Fruit fly (Drosophila melanogaster): ENCODE data around the gene CG8607.

Gene CG8607

DNA sequence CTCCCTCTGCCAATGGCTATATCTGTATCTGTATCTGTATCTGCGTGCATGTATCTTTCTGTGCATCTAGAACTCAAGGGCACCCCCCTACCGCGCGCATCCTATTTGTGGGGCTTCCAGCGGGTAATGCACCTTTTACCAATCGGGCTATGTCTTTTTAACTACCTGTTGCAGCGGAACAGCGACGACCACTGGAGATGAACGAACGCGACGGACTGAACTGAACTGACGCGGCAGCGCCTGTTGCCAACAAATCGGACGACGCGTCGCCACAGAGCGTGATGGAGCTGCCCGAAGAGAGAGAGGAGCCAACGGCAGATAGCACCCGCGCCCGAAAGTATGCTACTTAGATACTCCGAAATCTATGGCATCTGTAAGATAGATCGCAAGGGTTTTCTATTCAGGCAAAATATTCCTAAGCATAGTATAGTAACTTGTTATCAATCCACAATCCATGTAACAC lies 25.1 kb downstream of the CG8607 start, which contains the start of gene Cln7 (continued):
- TF ChIP-seq CG10147 (GFP tag; optimal IDR thresholded peaks at IDR 0.05): peak; percentile 42
- TF ChIP-seq CG1602 (GFP tag; optimal IDR thresholded peaks at IDR 0.05): no peak
- TF ChIP-seq Gsc (GFP tag; IDR thresholded peaks at IDR 0.05): no peak
- peak; percentile 5 for TF ChIP-seq CG2116 (GFP tag; optimal IDR thresholded peaks at IDR 0.05)
- TF ChIP-seq CG9609 (GFP tag; optimal IDR thresholded peaks at IDR 0.05): no peak
- no peak for TF ChIP-seq ash1 (GFP tag; optimal IDR thresholded peaks at IDR 0.05)
- TF ChIP-seq mam (GFP tag; optimal IDR thresholded peaks at IDR 0.05): no peak
- peak; percentile 44; the same call in 1 of the 2 replicates for TF ChIP-seq amos (GFP tag; IDR thresholded peaks at IDR 0.05; ENCODE audit: partially characterized antibody)
- no peak for TF ChIP-seq CG4404 (GFP tag; IDR thresholded peaks at IDR 0.05)
- peak; percentile 55 for TF ChIP-seq onecut (GFP tag; IDR thresholded peaks at IDR 0.05)
- TF ChIP-seq CG12942 (GFP tag; optimal IDR thresholded peaks at IDR 0.05): no peak
- TF ChIP-seq CG33557 (GFP tag; optimal IDR thresholded peaks at IDR 0.05): no peak
- TF ChIP-seq unc-4 (GFP tag; IDR thresholded peaks at IDR 0.05; ENCODE audit: partially characterized antibody): peak; percentile 44
- TF ChIP-seq bbx (GFP tag; IDR thresholded peaks at IDR 0.05; ENCODE audit: partially characterized antibody): peak; percentile 62
- peak; percentile 11 for TF ChIP-seq NfI (GFP tag; optimal IDR thresholded peaks at IDR 0.05)
- TF ChIP-seq rib (GFP tag; IDR thresholded peaks at IDR 0.05): peak; percentile 43; the same call in 1 of the 2 replicates
- TF ChIP-seq CG9727 (GFP tag; optimal IDR thresholded peaks at IDR 0.05): peak; percentile 40
- TF ChIP-seq Lhr (GFP tag; optimal IDR thresholded peaks at IDR 0.05): no peak
- TF ChIP-seq Trl (optimal IDR thresholded peaks at IDR 0.05): peak; percentile 62 to 70
- TF ChIP-seq Trl (GFP tag; optimal IDR thresholded peaks at IDR 0.05): peak; percentile 19
- no peak; the same call in 1 of the 2 replicates for TF ChIP-seq ranshi (GFP tag; IDR thresholded peaks at IDR 0.05)
- TF ChIP-seq CG12299 (tag; optimal IDR thresholded peaks at IDR 0.05): no peak
- TF ChIP-seq chn (GFP tag; optimal IDR thresholded peaks at IDR 0.05): peak; percentile 34
- TF ChIP-seq z (GFP tag; IDR thresholded peaks at IDR 0.05): 0 out of 3 replicates have a peak, but pooled peaks have one; percentile 59
- no peak; the same call in 1 of the 2 replicates for TF ChIP-seq Nf-YA (GFP tag; IDR thresholded peaks at IDR 0.05)
- TF ChIP-seq gt (GFP tag; IDR thresholded peaks at IDR 0.05): no peak
- TF ChIP-seq pita (GFP tag; optimal IDR thresholded peaks at IDR 0.05): no peak
- TF ChIP-seq br (optimal IDR thresholded peaks at IDR 0.05): no peak
- TF ChIP-seq ham (GFP tag; IDR thresholded peaks at IDR 0.05): no peak
- no peak for TF ChIP-seq CG10565 (GFP tag; optimal IDR thresholded peaks at IDR 0.05)
- TF ChIP-seq E2f2 (GFP tag; IDR thresholded peaks at IDR 0.05): peak; percentile 42; the same call in 1 of the 2 replicates
- TF ChIP-seq CG1024 (GFP tag; IDR thresholded peaks at IDR 0.05): no peak
- peak; percentile 57 for TF ChIP-seq Hmr (GFP tag; optimal IDR thresholded peaks at IDR 0.05)
- TF ChIP-seq CG7372 (GFP tag; IDR thresholded peaks at IDR 0.05): no peak
- peak; percentile 28 for TF ChIP-seq D19A (tag; optimal IDR thresholded peaks at IDR 0.05)
- TF ChIP-seq Nf-YC (tag; optimal IDR thresholded peaks at IDR 0.05): peak; percentile 70
- no peak for TF ChIP-seq Doc3 (GFP tag; IDR thresholded peaks at IDR 0.05; ENCODE audit: partially characterized antibody)
- peak; percentile 50 for TF ChIP-seq PHDP (tag; optimal IDR thresholded peaks at IDR 0.05)
- TF ChIP-seq pum (GFP tag; optimal IDR thresholded peaks at IDR 0.05): no peak
- peak; percentile 16 for TF ChIP-seq zen (tag; optimal IDR thresholded peaks at IDR 0.05)
- no peak for TF ChIP-seq CG7556 (GFP tag; optimal IDR thresholded peaks at IDR 0.05)
- TF ChIP-seq MESR4 (GFP tag; optimal IDR thresholded peaks at IDR 0.05): peak; percentile 72
- TF ChIP-seq CG7786 (GFP tag; optimal IDR thresholded peaks at IDR 0.05): peak; percentile 8
- peak; percentile 19; the same call in 1 of the 2 replicates for TF ChIP-seq Dref (GFP tag; IDR thresholded peaks at IDR 0.05)
- TF ChIP-seq btn (GFP tag; optimal IDR thresholded peaks at IDR 0.05): no peak
- no peak for TF ChIP-seq HHEX (GFP tag; optimal IDR thresholded peaks at IDR 0.05)
- TF ChIP-seq Fer2 (tag; optimal IDR thresholded peaks at IDR 0.05): no peak
- peak; percentile 20 for TF ChIP-seq repo (GFP tag; optimal IDR thresholded peaks at IDR 0.05)
- TF ChIP-seq CG8388 (GFP tag; optimal IDR thresholded peaks at IDR 0.05): peak; percentile 2
- peak; percentile 40 for TF ChIP-seq unpg (GFP tag; optimal IDR thresholded peaks at IDR 0.05)
- TF ChIP-seq pan (optimal IDR thresholded peaks at IDR 0.05): no peak
- peak in 1 of 2 experiments; percentile 17 for TF ChIP-seq pan (GFP tag; optimal IDR thresholded peaks at IDR 0.05 in 1 of 2, IDR thresholded peaks at IDR 0.05 in 1 of 2)
